Fruit fly (Drosophila melanogaster): Measurements from ENCODE around the gene ND-51.

ND-51 gene

DNA sequence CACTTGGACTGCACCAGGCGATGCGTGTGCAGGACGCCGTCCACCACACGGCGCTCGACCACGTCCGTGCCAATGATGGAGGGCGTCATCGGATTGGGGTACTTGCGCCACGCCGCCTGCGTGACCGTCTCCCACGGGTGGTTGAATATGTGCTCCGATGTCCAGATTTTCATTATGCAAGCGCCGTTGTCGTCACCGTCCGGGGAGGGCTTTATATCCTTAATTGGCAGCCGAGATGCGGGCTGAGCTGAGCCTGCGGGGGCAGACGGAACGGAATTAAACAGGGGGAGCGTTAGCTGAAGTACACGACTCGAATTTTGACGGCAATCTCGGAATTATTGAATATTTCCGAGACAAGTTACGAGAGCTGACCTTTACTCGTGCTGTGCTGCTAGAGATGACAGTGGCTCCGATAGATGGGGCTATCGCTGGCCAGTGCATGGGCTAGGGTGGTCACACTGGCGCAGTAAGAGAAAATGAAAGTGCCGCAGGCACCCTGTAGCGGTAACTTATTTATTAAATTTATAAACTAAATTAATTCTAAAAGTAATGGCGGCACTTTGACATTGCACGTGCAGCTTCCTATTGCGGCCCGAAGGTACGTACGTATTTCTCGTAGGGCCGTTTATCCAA is 14.9 kb downstream of the ND-51 start, which contains the start of gene IPIP (continued):
- TF ChIP-seq CG14710 (tag; optimal IDR thresholded peaks at IDR 0.05) (peak; percentile 99), Rfx (GFP tag; IDR thresholded peaks at IDR 0.05) (peak; percentile 74), CG33557 (GFP tag; optimal IDR thresholded peaks at IDR 0.05) (no peak), CG15073 (GFP tag; optimal IDR thresholded peaks at IDR 0.05) (no peak), lab (GFP tag; optimal IDR thresholded peaks at IDR 0.05) (peak; percentile 60), CG12391 (tag; optimal IDR thresholded peaks at IDR 0.05) (peak; percentile 12), CG10654 (GFP tag; optimal IDR thresholded peaks at IDR 0.05) (no peak), usp (GFP tag; optimal IDR thresholded peaks at IDR 0.05) (no peak), NK7.1 (GFP tag; optimal IDR thresholded peaks at IDR 0.05) (no peak), eyg (GFP tag; optimal IDR thresholded peaks at IDR 0.05) (no peak), chm (GFP tag; IDR thresholded peaks at IDR 0.05) (peak; percentile 58), Ravus (GFP tag; IDR thresholded peaks at IDR 0.05) (no peak), Hr78 (GFP tag; optimal IDR thresholded peaks at IDR 0.05) (peak in 1 of 2 experiments; percentile 84), chif (GFP tag; optimal IDR thresholded peaks at IDR 0.05) (peak in 1 of 2 experiments; percentile 24), CG3995 (GFP tag; optimal IDR thresholded peaks at IDR 0.05) (no peak), CG7963 (GFP tag; IDR thresholded peaks at IDR 0.05; ENCODE audit: partially characterized antibody) (peak; percentile 82), Bgb (GFP tag; IDR thresholded peaks at IDR 0.05; ENCODE audit: partially characterized antibody) (peak; percentile 91), CG15696 (tag; optimal IDR thresholded peaks at IDR 0.05) (no peak), CG11696 (GFP tag; IDR thresholded peaks at IDR 0.05) (no peak), mam (GFP tag; optimal IDR thresholded peaks at IDR 0.05) (peak; percentile 52), Atf3 (GFP tag; optimal IDR thresholded peaks at IDR 0.05) (no peak), CG10431 (GFP tag; optimal IDR thresholded peaks at IDR 0.05) (peak; percentile 57), fd96Cb (tag; optimal IDR thresholded peaks at IDR 0.05) (no peak), disco-r (GFP tag; optimal IDR thresholded peaks at IDR 0.05) (no peak), lola (GFP tag; optimal IDR thresholded peaks at IDR 0.05) (no peak), otp (GFP tag; IDR thresholded peaks at IDR 0.05) (peak; percentile 34; the same call in 1 of the 3 replicates), ham (GFP tag; IDR thresholded peaks at IDR 0.05) (no peak), NfI (GFP tag; optimal IDR thresholded peaks at IDR 0.05) (peak; percentile 51), z (GFP tag; IDR thresholded peaks at IDR 0.05) (no peak), kni (GFP tag; optimal IDR thresholded peaks at IDR 0.05) (no peak), CG12942 (GFP tag; optimal IDR thresholded peaks at IDR 0.05) (no peak), CG11504 (tag; optimal IDR thresholded peaks at IDR 0.05) (no peak), sisA (GFP tag; IDR thresholded peaks at IDR 0.05) (0 out of 2 replicates have a peak, but pooled peaks have one; percentile 4), cg (GFP tag; optimal IDR thresholded peaks at IDR 0.05) (no peak), CG34422 (GFP tag; IDR thresholded peaks at IDR 0.05) (peak; percentile 67; the same call in 1 of the 3 replicates), Usf (GFP tag; optimal IDR thresholded peaks at IDR 0.05) (no peak), Ets97D (GFP tag; optimal IDR thresholded peaks at IDR 0.05) (peak; percentile 27), CG12219 (GFP tag; optimal IDR thresholded peaks at IDR 0.05) (no peak), NC2β (GFP tag; optimal IDR thresholded peaks at IDR 0.05) (no peak), pho (GFP tag; optimal IDR thresholded peaks at IDR 0.05) (no peak), Dek (tag; optimal IDR thresholded peaks at IDR 0.05) (no peak), CG18262 (tag; optimal IDR thresholded peaks at IDR 0.05) (peak; percentile 12), HLH54F (GFP tag; optimal IDR thresholded peaks at IDR 0.05) (peak; percentile 34), CG2889 (GFP tag; IDR thresholded peaks at IDR 0.05) (no peak), Hey (tag; optimal IDR thresholded peaks at IDR 0.05) (no peak), unc-4 (GFP tag; IDR thresholded peaks at IDR 0.05; ENCODE audit: partially characterized antibody) (peak; percentile 81), sim (GFP tag; IDR thresholded peaks at IDR 0.05) (0 out of 2 replicates have a peak, but pooled peaks have one; percentile 31), Dp (GFP tag; optimal IDR thresholded peaks at IDR 0.05) (peak; percentile 28), ato (GFP tag; IDR thresholded peaks at IDR 0.05; ENCODE audit: partially characterized antibody) (peak; percentile 85)
